Fruit fly (Drosophila melanogaster) whole organism, embryonic: ENCODE results near the gene CG2124.

ENCODE experiments used
- CG14014 ChIP-seq: fragments of 200-800 bp; sonication (Bioruptor generic); IDR thresholded peaks from 2 replicates; pipeline ENCODE4 v1.3.6; 2022; ENCODE audit warnings: missing biosample characterization, missing genetic modification characterization
- CG1647 ChIP-seq: fragments of 200-800 bp; sonication (Bioruptor generic); optimal IDR thresholded peaks from 3 replicates; lab custom pipeline; 2016; ENCODE audit warnings: missing biosample characterization, missing genetic modification characterization
- CG2120 ChIP-seq: fragments of 200-800 bp; sonication (Bioruptor generic); optimal IDR thresholded peaks from 3 replicates; lab custom pipeline; 2016; ENCODE audit warnings: missing biosample characterization, missing genetic modification characterization
- Chrac-16 ChIP-seq: fragments of 200-800 bp; sonication (Bioruptor generic); optimal IDR thresholded peaks from 3 replicates; lab custom pipeline; 2016; ENCODE audit warnings: missing biosample characterization, missing genetic modification characterization
- Drgx ChIP-seq: fragments of 200-800 bp; sonication (Bioruptor generic); IDR thresholded peaks from 2 replicates; pipeline ENCODE4 v1.3.6; 2022; ENCODE audit warnings: missing biosample characterization, missing genetic modification characterization
- NfI ChIP-seq: fragments of 200-800 bp; sonication (Bioruptor generic); optimal IDR thresholded peaks from 3 replicates; lab custom pipeline; 2018; ENCODE audit warnings: missing biosample characterization, mild to moderate bottlenecking, missing genetic modification characterization, moderate library complexity
- cas ChIP-seq: fragments of 200-800 bp; sonication (Bioruptor generic); IDR thresholded peaks from 2 replicates; pipeline ENCODE4 v1.3.6; 2022; ENCODE audit warnings: missing biosample characterization, missing genetic modification characterization
- crol ChIP-seq: fragments of 200-800 bp; sonication (Bioruptor generic); IDR thresholded peaks from 2 replicates; pipeline ENCODE4 v1.3.6; 2022; ENCODE audit warnings: missing biosample characterization, missing genetic modification characterization
- mld ChIP-seq: fragments of 200-800 bp; sonication (Bioruptor generic); IDR thresholded peaks from 3 replicates; pipeline ENCODE4 v1.3.6; 2022; ENCODE audit warnings: missing biosample characterization, missing genetic modification characterization; ENCODE audit not compliant: partially characterized antibody
- pan ChIP-seq, 4 experiments: fragments of >200 bp in 3 of 4; fragments of 200-800 bp in 1 of 4; sonication (Bioruptor generic) in 1 of 4; optimal IDR thresholded peaks in 3 of 4; IDR thresholded peaks in 1 of 4; 2 replicates each; pipeline versions ENCODE4 v1.3.6 to Lab custom; 2017 to 2022; ENCODE audit warnings: missing biosample characterization in 2 of 4, missing genetic modification characterization in 2 of 4, mixed read lengths in 1 of 4
- sens-2 ChIP-seq: fragments of 200-800 bp; sonication (Bioruptor generic); IDR thresholded peaks from 2 replicates; pipeline ENCODE4 v1.3.6; 2022; ENCODE audit warnings: missing biosample characterization, missing genetic modification characterization

DNA sequence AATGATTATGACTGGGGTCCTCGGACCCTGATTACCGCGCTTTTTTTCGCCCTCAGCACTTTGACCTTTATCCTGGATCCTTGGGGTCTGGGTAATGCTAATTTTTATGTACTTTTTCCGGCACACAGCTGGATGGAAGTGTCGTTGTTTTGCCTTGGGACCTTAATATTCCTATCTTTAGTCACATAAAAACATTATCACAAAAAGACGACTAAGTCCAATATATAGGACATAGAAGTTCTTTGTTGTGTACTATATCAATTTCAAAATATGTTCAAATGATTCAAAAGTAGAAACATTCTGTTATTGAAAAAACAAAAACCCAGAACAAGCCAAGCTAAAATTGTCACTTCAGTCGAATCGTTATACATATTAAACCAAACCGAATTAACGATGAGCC lies 7.1 kb upstream of the CG2124 start, which contains the start of gene Rab9D:
- TF ChIP-seq CG14014 (GFP tag; lab: Robert Waterston, UW), result no peak
- TF ChIP-seq sens-2, result no peak
- TF ChIP-seq crol, result no peak
- no peak for TF ChIP-seq CG1647 (GFP tag; lab: Kevin White, UChicago)
- no peak for TF ChIP-seq Drgx (GFP tag; lab: Robert Waterston, UW)
- no peak for TF ChIP-seq NfI
- no peak for TF ChIP-seq Chrac-16 (GFP tag; lab: Kevin White, UChicago)
- no peak for TF ChIP-seq pan (optimal IDR thresholded peaks at IDR 0.05; lab: Kevin White, UChicago)
- no peak for TF ChIP-seq pan (GFP tag; optimal IDR thresholded peaks at IDR 0.05 in 1 of 2, IDR thresholded peaks at IDR 0.05 in 1 of 2)
- TF ChIP-seq CG2120, result no peak
- no peak for TF ChIP-seq mld (GFP tag; lab: Robert Waterston, UW)
- no peak for TF ChIP-seq cas (GFP tag; lab: Robert Waterston, UW)
